Worm (Caenorhabditis elegans) whole organism, L4 larva: ENCODE results near the gene unc-39.

ENCODE experiments used
- F26F4.8 ChIP-seq: fragments of 200-800 bp; sonication (Bioruptor generic); conservative IDR thresholded peaks from 2 replicates; pipeline ENCODE4 v1.3.6; 2022; ENCODE audit warnings: missing genetic modification characterization, missing compliant biosample characterization
- F37D6.2 ChIP-seq: sonication (generic microtip); optimal IDR thresholded peaks from 2 replicates; lab custom pipeline; 2016; ENCODE audit warnings: mild to moderate bottlenecking, missing genetic modification characterization, missing compliant biosample characterization
- T20F7.1 ChIP-seq: fragments of 200-800 bp; sonication (Bioruptor generic); optimal IDR thresholded peaks from 2 replicates; lab custom pipeline; 2018; ENCODE audit warnings: mild to moderate bottlenecking, missing genetic modification characterization, missing compliant biosample characterization
- T26A8.4 ChIP-seq: fragments of 200-800 bp; sonication (Bioruptor generic); IDR thresholded peaks from 2 replicates; pipeline ENCODE4 v1.3.6; 2022; ENCODE audit warnings: missing genetic modification characterization, missing compliant biosample characterization
- Y105C5A.15 ChIP-seq: fragments of 200-800 bp; sonication (Bioruptor generic); IDR thresholded peaks from 2 replicates; pipeline ENCODE4 v1.3.6; 2022; ENCODE audit warnings: missing genetic modification characterization, missing compliant biosample characterization
- Y75B8A.6 ChIP-seq: fragments of 200-800 bp; sonication (Bioruptor generic); IDR thresholded peaks from 2 replicates; pipeline ENCODE4 v1.3.6; 2022; ENCODE audit warnings: missing genetic modification reagents, missing genetic modification characterization, missing compliant biosample characterization
- ZK546.5 ChIP-seq, 2 experiments: sonication (generic microtip); optimal IDR thresholded peaks; 2 replicates each; lab custom pipeline; 2017; ENCODE audit warnings: missing biosample characterization in 2 of 2, missing genetic modification characterization in 2 of 2
- aha-1 ChIP-seq: fragments of 150-350 bp; peaks from one replicate; lab custom pipeline; 2014; ENCODE audit warnings: missing biosample characterization, missing genetic modification characterization
- ama-1 ChIP-seq: fragments of 150-350 bp; optimal IDR thresholded peaks from 2 replicates; lab custom pipeline; 2014; ENCODE audit warnings: inconsistent platforms, mixed read lengths
- ceh-28 ChIP-seq: fragments of 150-350 bp; optimal IDR thresholded peaks from 2 replicates; lab custom pipeline; 2014; ENCODE audit warnings: missing biosample characterization, missing genetic modification reagents, missing genetic modification characterization
- ceh-44 ChIP-seq: fragments of 200-800 bp; sonication (Bioruptor generic); IDR thresholded peaks from 2 replicates; pipeline ENCODE4 v1.3.6; 2022; ENCODE audit warnings: missing genetic modification reagents, missing genetic modification characterization, missing compliant biosample characterization
- ces-1 ChIP-seq: fragments of 150-350 bp; sonication (generic microtip); optimal IDR thresholded peaks from 4 replicates; lab custom pipeline; 2014; ENCODE audit warnings: missing biosample characterization, missing genetic modification reagents, missing genetic modification characterization
- ctbp-1 ChIP-seq: fragments of 200-800 bp; sonication (Bioruptor generic); IDR thresholded peaks from 2 replicates; pipeline ENCODE4 v1.3.6; 2022; ENCODE audit warnings: missing genetic modification reagents, missing genetic modification characterization, missing compliant biosample characterization
- daf-12 ChIP-seq: fragments of 150-350 bp; optimal IDR thresholded peaks from 2 replicates; lab custom pipeline; 2014; ENCODE audit warnings: missing biosample characterization, missing genetic modification reagents, missing genetic modification characterization
- daf-16 ChIP-seq, 3 experiments: sonication (generic microtip); optimal IDR thresholded peaks; 2 replicates each; lab custom pipeline; 2016 to 2017; ENCODE audit warnings: missing genetic modification characterization in 3 of 3, missing genetic modification reagents in 3 of 3, mild to moderate bottlenecking in 2 of 3, missing compliant biosample characterization in 2 of 3, missing biosample characterization in 1 of 3, moderate library complexity in 1 of 3
- daf-19 ChIP-seq: fragments of 200-800 bp; sonication (Bioruptor generic); conservative IDR thresholded peaks from 2 replicates; pipeline ENCODE4 v1.3.6; 2022; ENCODE audit warnings: missing genetic modification characterization, missing compliant biosample characterization
- duxl-1 ChIP-seq: sonication (generic microtip); optimal IDR thresholded peaks from 2 replicates; lab custom pipeline; 2016; ENCODE audit warnings: mild to moderate bottlenecking, missing genetic modification characterization, moderate library complexity, missing compliant biosample characterization; ENCODE audit not compliant: poor library complexity
- dve-1 ChIP-seq: sonication (generic microtip); optimal IDR thresholded peaks from 2 replicates; lab custom pipeline; 2017; ENCODE audit warnings: antibody characterized with exemption, mild to moderate bottlenecking, missing genetic modification characterization, missing compliant biosample characterization; ENCODE audit not compliant: insufficient read depth
- hlh-11 ChIP-seq: fragments of 200-800 bp; sonication (Bioruptor generic); optimal IDR thresholded peaks from 2 replicates; lab custom pipeline; 2018; ENCODE audit warnings: mild to moderate bottlenecking, missing genetic modification characterization, missing compliant biosample characterization
- hmg-1.1 ChIP-seq: fragments of 200-800 bp; sonication (Bioruptor generic); IDR thresholded peaks from 2 replicates; pipeline ENCODE4 v1.3.6; 2022; ENCODE audit warnings: missing genetic modification reagents, missing genetic modification characterization, missing compliant biosample characterization
- jun-1 ChIP-seq: fragments of 150-350 bp; optimal IDR thresholded peaks from 2 replicates; lab custom pipeline; 2014; ENCODE audit warnings: missing biosample characterization, missing genetic modification reagents, missing genetic modification characterization
- lin-1 ChIP-seq: fragments of 200-800 bp; sonication (Bioruptor generic); IDR thresholded peaks from 2 replicates; pipeline ENCODE4 v1.3.6; 2022; ENCODE audit warnings: missing genetic modification reagents, missing genetic modification characterization, missing compliant biosample characterization
- lin-13 ChIP-seq: fragments of 150-350 bp; optimal IDR thresholded peaks from 2 replicates; lab custom pipeline; 2014; ENCODE audit warnings: missing biosample characterization, missing genetic modification reagents, missing genetic modification characterization
- lin-15B ChIP-seq: fragments of 150-350 bp; sonication (generic microtip); optimal IDR thresholded peaks from 3 replicates; lab custom pipeline; 2014; ENCODE audit warnings: missing biosample characterization, missing genetic modification characterization
- lin-29 ChIP-seq: fragments of 200-800 bp; sonication (Bioruptor generic); IDR thresholded peaks from 2 replicates; pipeline ENCODE4 v1.3.6; 2022; ENCODE audit warnings: missing genetic modification reagents, missing genetic modification characterization, missing compliant biosample characterization
- lin-38 ChIP-seq: fragments of 200-800 bp; sonication (Bioruptor generic); IDR thresholded peaks from 2 replicates; pipeline ENCODE4 v1.3.6; 2022; ENCODE audit warnings: missing genetic modification reagents, missing genetic modification characterization, missing compliant biosample characterization
- lir-3 ChIP-seq: sonication (generic microtip); optimal IDR thresholded peaks from 2 replicates; lab custom pipeline; 2016; ENCODE audit warnings: mild to moderate bottlenecking, missing genetic modification characterization, missing compliant biosample characterization
- lsy-2 ChIP-seq, 2 experiments: fragments of 150-350 bp in 1 of 2; sonication (generic microtip) in 1 of 2; optimal IDR thresholded peaks; 2 replicates each; lab custom pipeline; 2014 to 2017; ENCODE audit warnings: missing biosample characterization in 2 of 2, missing genetic modification characterization in 2 of 2
- madf-9 ChIP-seq: fragments of 200-800 bp; sonication (Bioruptor generic); conservative IDR thresholded peaks from 2 replicates; pipeline ENCODE4 v1.3.6; 2022; ENCODE audit warnings: missing genetic modification reagents, missing genetic modification characterization, missing compliant biosample characterization
- mdl-1 ChIP-seq, 2 experiments: fragments of 150-350 bp in 1 of 2; sonication (generic microtip) in 1 of 2; optimal IDR thresholded peaks; 2 replicates each; lab custom pipeline; 2014 to 2017; ENCODE audit warnings: missing biosample characterization in 2 of 2, missing genetic modification characterization in 2 of 2
- mep-1 ChIP-seq: fragments of 150-350 bp; sonication (generic microtip); optimal IDR thresholded peaks from 3 replicates; lab custom pipeline; 2014; ENCODE audit warnings: missing biosample characterization, missing genetic modification characterization
- mes-2 ChIP-seq: sonication (generic microtip); optimal IDR thresholded peaks from 2 replicates; lab custom pipeline; 2016; ENCODE audit warnings: missing genotype, mild to moderate bottlenecking, missing genetic modification characterization, missing compliant biosample characterization; ENCODE audit not compliant: poor library complexity, severe bottlenecking
- nhr-10 ChIP-seq: fragments of 150-350 bp; optimal IDR thresholded peaks from 2 replicates; lab custom pipeline; 2014; ENCODE audit warnings: missing biosample characterization, missing genetic modification characterization
- nhr-11 ChIP-seq: fragments of 150-350 bp; optimal IDR thresholded peaks from 2 replicates; lab custom pipeline; 2014; ENCODE audit warnings: missing biosample characterization, missing genetic modification characterization
- nhr-6 ChIP-seq: fragments of 150-350 bp; optimal IDR thresholded peaks from 2 replicates; lab custom pipeline; 2014; ENCODE audit warnings: missing biosample characterization, missing genetic modification characterization
- nhr-76 ChIP-seq: fragments of 150-350 bp; optimal IDR thresholded peaks from 2 replicates; lab custom pipeline; 2014; ENCODE audit warnings: missing biosample characterization, missing genetic modification characterization
- nhr-77 ChIP-seq: fragments of 150-350 bp; optimal IDR thresholded peaks from 2 replicates; lab custom pipeline; 2014; ENCODE audit warnings: missing biosample characterization, missing genetic modification characterization
- pha-4 ChIP-seq, 2 experiments: fragments of 150-350 bp in 1 of 2; fragments of 200-800 bp in 1 of 2; sonication (Bioruptor generic) in 1 of 2; IDR thresholded peaks in 1 of 2; optimal IDR thresholded peaks in 1 of 2; 2 replicates each; pipeline versions ENCODE4 v1.3.6 to Lab custom; 2014 to 2022; ENCODE audit warnings: missing genetic modification characterization in 2 of 2, missing genetic modification reagents in 2 of 2, missing biosample characterization in 1 of 2, missing compliant biosample characterization in 1 of 2
- rbr-2 ChIP-seq: sonication (generic microtip); optimal IDR thresholded peaks from 2 replicates; lab custom pipeline; 2016; ENCODE audit warnings: missing genotype, missing genetic modification characterization, missing compliant biosample characterization
- snpc-4 ChIP-seq: fragments of 150-350 bp; optimal IDR thresholded peaks from 2 replicates; lab custom pipeline; 2014; ENCODE audit warnings: missing biosample characterization, missing genetic modification characterization
- spr-1 ChIP-seq: sonication (generic microtip); optimal IDR thresholded peaks from 2 replicates; lab custom pipeline; 2016; ENCODE audit warnings: mild to moderate bottlenecking, missing genetic modification characterization, missing compliant biosample characterization
- spr-3 ChIP-seq: fragments of 200-800 bp; sonication (Bioruptor generic); optimal IDR thresholded peaks from 2 replicates; lab custom pipeline; 2018; ENCODE audit warnings: mild to moderate bottlenecking, missing genetic modification characterization, missing compliant biosample characterization
- tag-97 ChIP-seq: fragments of 200-800 bp; sonication (Bioruptor generic); IDR thresholded peaks from 2 replicates; pipeline ENCODE4 v1.3.6; 2022; ENCODE audit warnings: missing genetic modification characterization, missing compliant biosample characterization
- tra-1 ChIP-seq: fragments of 200-800 bp; sonication (Bioruptor generic); IDR thresholded peaks from 2 replicates; pipeline ENCODE4 v1.3.6; 2022; ENCODE audit warnings: missing genetic modification reagents, missing genetic modification characterization, missing compliant biosample characterization
- unc-62 ChIP-seq, 3 experiments: fragments of 150-350 bp in 1 of 3; sonication (generic microtip); optimal IDR thresholded peaks in 2 of 3; peaks in 1 of 3; 1 replicate in 1 of 3; 2 replicates in 2 of 3; lab custom pipeline; 2014 to 2017; ENCODE audit warnings: missing biosample characterization in 3 of 3, missing genetic modification characterization in 3 of 3, missing genetic modification reagents in 3 of 3, missing genotype in 1 of 3
- zfp-2 ChIP-seq: sonication (generic microtip); optimal IDR thresholded peaks from 2 replicates; lab custom pipeline; 2016; ENCODE audit warnings: mild to moderate bottlenecking, missing genetic modification characterization, missing compliant biosample characterization

Gene unc-39

DNA sequence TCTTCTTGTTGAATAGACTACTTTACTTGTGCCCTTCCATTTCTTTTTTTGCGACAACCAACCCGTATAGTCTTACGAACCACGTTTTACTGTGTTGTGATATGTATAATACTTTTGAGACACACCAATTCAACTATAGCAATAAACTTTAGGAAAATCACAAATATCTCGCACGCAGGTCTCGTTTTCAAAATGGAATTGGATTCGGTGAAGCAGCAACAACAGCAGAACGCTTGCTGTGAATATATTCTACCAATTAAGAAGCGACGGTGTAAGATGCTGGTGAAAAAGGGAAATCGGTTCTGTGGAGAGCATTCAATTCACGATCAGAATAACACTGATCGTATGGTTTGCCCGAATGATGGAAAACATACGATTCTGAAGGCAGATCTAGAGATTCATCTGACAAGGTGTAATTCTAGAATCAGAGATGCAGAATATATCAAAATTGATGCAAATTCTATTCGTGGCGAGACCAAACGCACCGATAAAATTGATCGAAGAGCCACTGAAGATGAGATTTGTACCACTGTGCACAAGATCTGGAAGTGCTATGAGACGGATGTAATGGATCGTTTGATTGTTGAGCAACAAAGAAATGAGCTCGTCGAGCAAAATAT is 18.5 kb upstream of the unc-39 start, which contains the start of gene Y49A3A.3 (continued):
- TF ChIP-seq tag-97 (GFP tag; lab: Robert Waterston, UW) (no peak), duxl-1 (peak; percentile 37), unc-62 (GFP tag; optimal IDR thresholded peaks at IDR 0.05 in 1 of 2; lab: Kevin White, UChicago) (peak in 1 of 2 experiments; percentile 94), unc-62 (tag; optimal IDR thresholded peaks at IDR 0.05; lab: Kevin White, UChicago) (no peak), nhr-76 (no peak), Y75B8A.6 (no peak), daf-12 (tag; lab: Kevin White, UChicago) (no peak), spr-3 (peak; percentile 67), lin-29 (no peak), pha-4 (GFP tag; IDR thresholded peaks at IDR 0.05; lab: Robert Waterston, UW) (peak; percentile 67), pha-4 (tag; optimal IDR thresholded peaks at IDR 0.05; lab: Kevin White, UChicago) (no peak), lin-15B (no peak), daf-19 (GFP tag; lab: Robert Waterston, UW) (no peak), aha-1 (tag; lab: Kevin White, UChicago) (peak; percentile 94), ces-1 (GFP tag; lab: Kevin White, UChicago) (no peak), ceh-44 (GFP tag; lab: Robert Waterston, UW) (no peak), hmg-1.1 (GFP tag; lab: Robert Waterston, UW) (peak; percentile 37; the same call in 1 of the 2 replicates), T26A8.4 (peak; percentile 86), lin-1 (GFP tag; lab: Robert Waterston, UW) (peak; percentile 42; the same call in 1 of the 2 replicates), dve-1 (tag; lab: Kevin White, UChicago) (peak; percentile 60), ceh-28 (tag; lab: Kevin White, UChicago) (no peak), ZK546.5 (tag; optimal IDR thresholded peaks at IDR 0.05; lab: Kevin White, UChicago) (peak in 1 of 2 experiments; percentile 2), nhr-10 (tag; lab: Kevin White, UChicago) (no peak), ctbp-1 (GFP tag; lab: Robert Waterston, UW) (peak; percentile 40; the same call in 1 of the 2 replicates), nhr-77 (tag; lab: Kevin White, UChicago) (no peak), F26F4.8 (GFP tag; lab: Robert Waterston, UW) (peak; percentile 27; the same call in 1 of the 2 replicates), tra-1 (GFP tag; lab: Robert Waterston, UW) (no peak), spr-1 (tag; lab: Kevin White, UChicago) (peak; percentile 65), lin-13 (peak; percentile 7)

DNA sequence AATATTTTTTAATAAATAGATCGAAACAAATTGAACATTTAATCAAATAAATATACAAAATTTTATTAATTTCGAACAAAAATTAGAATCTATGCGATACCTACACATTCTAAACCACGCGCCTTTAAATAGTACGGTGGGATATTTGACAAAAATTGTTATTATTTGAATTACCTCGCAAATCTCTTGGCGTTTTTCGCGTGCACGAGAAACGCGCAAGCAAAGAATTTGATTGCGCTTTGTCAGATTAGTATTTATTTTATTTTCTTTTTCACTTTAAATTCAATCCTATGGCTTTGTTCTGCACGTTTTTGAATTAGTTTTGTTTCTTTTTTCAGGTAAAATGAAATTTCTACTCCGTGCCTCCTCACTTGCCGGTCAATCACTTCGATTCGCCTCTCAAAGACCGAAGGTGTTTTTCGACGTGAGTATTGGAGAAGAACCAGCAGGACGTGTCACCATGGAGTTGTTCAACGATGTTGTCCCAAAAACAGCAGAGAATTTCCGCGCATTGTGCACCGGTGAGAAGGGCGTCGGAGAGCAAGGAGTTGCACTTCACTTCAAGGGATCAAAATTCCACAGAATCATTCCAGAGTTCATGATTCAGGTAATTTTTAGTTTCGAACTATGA is 17.0 kb upstream of the unc-39 start, which contains the start of gene cyn-1:
Gene cyn-1 (plus strand): TSS at position 339 of the 631 bp plus-strand sequence.
- TF ChIP-seq nhr-6 (tag; lab: Kevin White, UChicago) (peak; percentile 96), hlh-11 (tag; lab: Kevin White, UChicago) (peak; percentile 66), madf-9 (GFP tag; lab: Robert Waterston, UW) (peak; percentile 43; the same call in 1 of the 2 replicates), T20F7.1 (GFP tag; lab: Kevin White, UChicago) (peak; percentile 72), F37D6.2 (tag; lab: Kevin White, UChicago) (peak; percentile 40), tag-97 (GFP tag; lab: Robert Waterston, UW) (no peak), lin-38 (GFP tag; lab: Robert Waterston, UW) (peak; percentile 84), zfp-2 (tag; lab: Kevin White, UChicago) (no peak), lsy-2 (tag; optimal IDR thresholded peaks at IDR 0.05; lab: Kevin White, UChicago) (peak in 1 of 2 experiments; percentile 93), mep-1 (peak; percentile 86), spr-1 (tag; lab: Kevin White, UChicago) (peak; percentile 66), nhr-77 (tag; lab: Kevin White, UChicago) (peak; percentile 54), ama-1 (lab: Kevin White, UChicago) (peak; percentile 10), T26A8.4 (peak; percentile 70), duxl-1 (peak; percentile 61), mdl-1 (tag; optimal IDR thresholded peaks at IDR 0.05; lab: Kevin White, UChicago) (peak in 1 of 2 experiments; percentile 20), snpc-4 (tag; lab: Kevin White, UChicago) (no peak), rbr-2 (tag; lab: Kevin White, UChicago) (peak; percentile 73), nhr-11 (tag; lab: Kevin White, UChicago) (peak; percentile 34), Y105C5A.15 (GFP tag; lab: Robert Waterston, UW) (no peak), jun-1 (tag; lab: Kevin White, UChicago) (peak; percentile 54), lir-3 (no peak), daf-16 (GFP tag; optimal IDR thresholded peaks at IDR 0.05; lab: Kevin White, UChicago) (no peak), daf-16 (tag; optimal IDR thresholded peaks at IDR 0.05; lab: Kevin White, UChicago) (peak; percentile 20), mes-2 (tag; lab: Kevin White, UChicago) (peak; percentile 93), spr-3 (peak; percentile 17), hmg-1.1 (GFP tag; lab: Robert Waterston, UW) (peak; percentile 77)
